Worm (Caenorhabditis elegans) whole organism, mixed stage, embryonic: Measurements from ENCODE around the gene acox-1.5.

Source experiments
- M03D4.4 ChIP-seq: sonication (generic microtip); optimal IDR thresholded peaks from 2 replicates; lab custom pipeline; 2017; ENCODE audit warnings: mild to moderate bottlenecking, missing genetic modification characterization, missing compliant biosample characterization
- bed-3 ChIP-seq: fragments of 200-800 bp; sonication (Bioruptor generic); optimal IDR thresholded peaks from 3 replicates; lab custom pipeline; 2018; ENCODE audit warnings: mild to moderate bottlenecking, missing genetic modification characterization, moderate library complexity, missing compliant biosample characterization
- blmp-1 ChIP-seq: fragments of 150-350 bp; optimal IDR thresholded peaks from 2 replicates; lab custom pipeline; 2014; ENCODE audit warnings: missing biosample characterization, missing genetic modification characterization
- ceh-39 ChIP-seq: fragments of 150-350 bp; optimal IDR thresholded peaks from 2 replicates; lab custom pipeline; 2014; ENCODE audit warnings: missing biosample characterization, missing genetic modification characterization
- ceh-43 ChIP-seq: fragments of 200-800 bp; sonication (Bioruptor generic); optimal IDR thresholded peaks from 2 replicates; lab custom pipeline; 2018; ENCODE audit warnings: mild to moderate bottlenecking, missing genetic modification characterization, moderate library complexity, missing compliant biosample characterization
- ceh-83 ChIP-seq: fragments of 200-800 bp; sonication (Bioruptor generic); optimal IDR thresholded peaks from 2 replicates; lab custom pipeline; 2018; ENCODE audit warnings: mild to moderate bottlenecking, missing genetic modification characterization, missing compliant biosample characterization
- ces-1 ChIP-seq: fragments of 150-350 bp; optimal IDR thresholded peaks from 2 replicates; lab custom pipeline; 2014; ENCODE audit warnings: missing biosample characterization, missing genetic modification reagents, missing genetic modification characterization
- cnd-1 ChIP-seq: fragments of 200-800 bp; sonication (Bioruptor generic); optimal IDR thresholded peaks from 2 replicates; lab custom pipeline; 2018; ENCODE audit warnings: mild to moderate bottlenecking, missing genetic modification characterization, missing compliant biosample characterization
- drap-1 ChIP-seq: fragments of 200-800 bp; sonication (Bioruptor generic); optimal IDR thresholded peaks from 3 replicates; lab custom pipeline; 2018; ENCODE audit warnings: mild to moderate bottlenecking, missing genetic modification characterization, missing compliant biosample characterization
- elt-1 ChIP-seq: sonication (generic microtip); optimal IDR thresholded peaks from 2 replicates; lab custom pipeline; 2017; ENCODE audit warnings: missing genetic modification characterization, mild to moderate bottlenecking, missing compliant biosample characterization, antibody characterized with exemption, moderate library complexity, borderline replicate concordance; ENCODE audit not compliant: insufficient read depth
- elt-3 ChIP-seq: fragments of 150-350 bp; optimal IDR thresholded peaks from 2 replicates; lab custom pipeline; 2014; ENCODE audit warnings: missing biosample characterization, missing genetic modification characterization
- flh-1 ChIP-seq: fragments of 200-800 bp; sonication (Bioruptor generic); optimal IDR thresholded peaks from 2 replicates; lab custom pipeline; 2018; ENCODE audit warnings: mild to moderate bottlenecking, missing genetic modification characterization, moderate library complexity, missing compliant biosample characterization
- ham-2 ChIP-seq: fragments of 200-800 bp; sonication (Bioruptor generic); optimal IDR thresholded peaks from 2 replicates; lab custom pipeline; 2018; ENCODE audit warnings: mild to moderate bottlenecking, missing genetic modification characterization, missing compliant biosample characterization
- hlh-1 ChIP-seq: fragments of 150-350 bp; optimal IDR thresholded peaks from 2 replicates; lab custom pipeline; 2014; ENCODE audit warnings: missing biosample characterization, missing genetic modification reagents, missing genetic modification characterization
- lin-13 ChIP-seq: fragments of 150-350 bp; optimal IDR thresholded peaks from 2 replicates; lab custom pipeline; 2014; ENCODE audit warnings: missing biosample characterization, missing genetic modification characterization
- lin-32 ChIP-seq: fragments of 200-800 bp; sonication (Bioruptor generic); optimal IDR thresholded peaks from 2 replicates; lab custom pipeline; 2018; ENCODE audit warnings: mild to moderate bottlenecking, missing genetic modification characterization, missing compliant biosample characterization
- lsy-2 ChIP-seq: fragments of 150-350 bp; optimal IDR thresholded peaks from 2 replicates; lab custom pipeline; 2014; ENCODE audit warnings: missing biosample characterization, missing genetic modification characterization
- mab-5 ChIP-seq: fragments of 150-350 bp; optimal IDR thresholded peaks from 2 replicates; lab custom pipeline; 2014; ENCODE audit warnings: missing biosample characterization, missing genetic modification characterization
- mep-1 ChIP-seq: fragments of 150-350 bp; optimal IDR thresholded peaks from 2 replicates; lab custom pipeline; 2017; ENCODE audit warnings: missing biosample characterization, missing genetic modification reagents, missing genetic modification characterization, inconsistent platforms
- mls-2 ChIP-seq: sonication (generic microtip); optimal IDR thresholded peaks from 2 replicates; lab custom pipeline; 2016; ENCODE audit warnings: mild to moderate bottlenecking, missing genetic modification characterization, moderate library complexity, missing compliant biosample characterization
- nhr-12 ChIP-seq: fragments of 150-350 bp; optimal IDR thresholded peaks from 2 replicates; lab custom pipeline; 2014; ENCODE audit warnings: missing biosample characterization, missing genetic modification characterization
- nhr-2 ChIP-seq: fragments of 150-350 bp; optimal IDR thresholded peaks from 2 replicates; lab custom pipeline; 2014; ENCODE audit warnings: missing biosample characterization, missing genetic modification characterization
- nhr-237 ChIP-seq: fragments of 150-350 bp; optimal IDR thresholded peaks from 2 replicates; lab custom pipeline; 2014; ENCODE audit warnings: missing biosample characterization, missing genetic modification characterization
- nhr-28 ChIP-seq: fragments of 150-350 bp; optimal IDR thresholded peaks from 2 replicates; lab custom pipeline; 2014; ENCODE audit warnings: missing biosample characterization, missing genetic modification characterization
- nhr-76 ChIP-seq: sonication (generic microtip); optimal IDR thresholded peaks from 2 replicates; lab custom pipeline; 2017; ENCODE audit warnings: missing biosample characterization, missing genetic modification characterization
- pha-4 ChIP-seq: fragments of 150-350 bp; optimal IDR thresholded peaks from 2 replicates; lab custom pipeline; 2018; ENCODE audit warnings: missing biosample characterization, missing genetic modification reagents, missing genetic modification characterization
- sem-2 ChIP-seq: fragments of 200-800 bp; sonication (Bioruptor generic); optimal IDR thresholded peaks from 2 replicates; lab custom pipeline; 2018; ENCODE audit warnings: mild to moderate bottlenecking, missing genetic modification characterization, missing compliant biosample characterization
- snpc-4 ChIP-seq: fragments of 150-350 bp; optimal IDR thresholded peaks from 2 replicates; lab custom pipeline; 2014; ENCODE audit warnings: missing biosample characterization, missing genetic modification characterization
- sptf-1 ChIP-seq: sonication (generic microtip); optimal IDR thresholded peaks from 2 replicates; lab custom pipeline; 2017; ENCODE audit warnings: mild to moderate bottlenecking, missing genetic modification characterization, moderate library complexity, missing compliant biosample characterization
- tbx-8 ChIP-seq: fragments of 200-800 bp; sonication (Bioruptor generic); optimal IDR thresholded peaks from 2 replicates; lab custom pipeline; 2018; ENCODE audit warnings: mild to moderate bottlenecking, missing genetic modification characterization, moderate library complexity, missing compliant biosample characterization
- unc-120 ChIP-seq: sonication (generic microtip); optimal IDR thresholded peaks from 2 replicates; lab custom pipeline; 2017; ENCODE audit warnings: missing genetic modification characterization, missing compliant biosample characterization; ENCODE audit not compliant: poor library complexity, severe bottlenecking
- unc-39 ChIP-seq: fragments of 150-350 bp; optimal IDR thresholded peaks from 2 replicates; lab custom pipeline; 2014; ENCODE audit warnings: missing biosample characterization, missing genetic modification characterization
- unc-62 ChIP-seq: fragments of 150-350 bp; optimal IDR thresholded peaks from 2 replicates; lab custom pipeline; 2014; ENCODE audit warnings: missing biosample characterization, missing genetic modification reagents, missing genetic modification characterization
- zip-8 ChIP-seq: fragments of 150-350 bp; optimal IDR thresholded peaks from 2 replicates; lab custom pipeline; 2014; ENCODE audit warnings: missing biosample characterization, missing genetic modification characterization
- ztf-11 ChIP-seq: fragments of 150-350 bp; optimal IDR thresholded peaks from 2 replicates; lab custom pipeline; 2014; ENCODE audit warnings: missing biosample characterization, missing genetic modification characterization

acox-1.5 gene

DNA sequence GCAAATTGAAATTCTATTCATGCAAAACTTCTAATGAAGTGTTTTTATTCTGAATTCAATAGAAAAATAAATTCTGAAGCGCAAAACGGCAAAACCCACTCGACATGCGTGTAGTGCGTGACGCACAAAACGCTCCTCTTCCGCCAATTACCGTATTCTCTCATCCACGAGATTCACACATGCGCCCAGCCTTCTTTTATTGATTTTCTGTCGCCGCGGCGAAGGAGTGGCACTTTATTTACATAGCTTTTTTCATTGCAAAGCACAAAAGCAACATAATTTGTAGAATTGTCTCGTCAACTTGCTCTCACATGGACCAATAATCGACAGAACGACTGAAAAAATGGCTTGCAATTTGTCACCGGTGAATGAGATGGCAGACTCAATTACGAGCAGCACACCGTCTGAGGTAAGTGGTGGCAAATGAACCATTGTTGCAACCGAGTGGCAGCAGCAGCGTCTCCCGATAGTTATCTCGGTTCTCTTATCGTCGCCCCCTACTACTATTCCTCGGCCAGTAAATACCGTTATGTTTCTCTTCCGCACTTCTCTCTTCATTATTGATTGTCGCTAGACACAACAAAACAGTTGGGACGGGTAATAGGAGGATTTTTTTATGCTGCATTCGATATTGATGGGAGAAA, 45.9 kb downstream of the acox-1.5 start, which contains the start of gene unc-16:
Gene unc-16 (plus strand): TSS at position 243 of the 644 bp plus-strand sequence.
- TF ChIP-seq snpc-4 (no peak), lin-13 (tag; lab: Kevin White, UChicago) (peak; percentile 77), tbx-8 (no peak), cnd-1 (no peak), unc-39 (tag; lab: Kevin White, UChicago) (no peak), drap-1 (GFP tag; lab: Kevin White, UChicago) (peak; percentile 32), sptf-1 (tag; lab: Kevin White, UChicago) (no peak), hlh-1 (peak; percentile 47), ztf-11 (tag; lab: Kevin White, UChicago) (no peak), nhr-12 (tag; lab: Kevin White, UChicago) (no peak), unc-62 (GFP tag; lab: Kevin White, UChicago) (peak; percentile 91), mep-1 (tag; lab: Kevin White, UChicago) (peak; percentile 78), ces-1 (GFP tag; lab: Kevin White, UChicago) (peak; percentile 78), ceh-39 (tag; lab: Kevin White, UChicago) (peak; percentile 47), ceh-43 (GFP tag; lab: Kevin White, UChicago) (no peak), lin-32 (no peak), M03D4.4 (peak; percentile 32), ham-2 (peak; percentile 22), nhr-237 (peak; percentile 65), ceh-83 (GFP tag; lab: Kevin White, UChicago) (peak; percentile 20), bed-3 (no peak), elt-3 (tag; lab: Kevin White, UChicago) (no peak), blmp-1 (tag; lab: Kevin White, UChicago) (no peak), unc-120 (tag; lab: Kevin White, UChicago) (peak; percentile 27), elt-1 (tag; lab: Kevin White, UChicago) (peak; percentile 49), flh-1 (GFP tag; lab: Kevin White, UChicago) (no peak), pha-4 (tag; lab: Kevin White, UChicago) (peak; percentile 91), nhr-2 (no peak), mab-5 (tag; lab: Kevin White, UChicago) (no peak), mls-2 (tag; lab: Kevin White, UChicago) (peak; percentile 54), sem-2 (no peak), zip-8 (no peak), lsy-2 (peak; percentile 98), nhr-28 (tag; lab: Kevin White, UChicago) (no peak), nhr-76 (tag; lab: Kevin White, UChicago) (no peak)
- TF ChIP-seq, all 35 proteins: peak for 16

- no peak for TF ChIP-seq mls-2 (tag; lab: Kevin White, UChicago)
- TF ChIP-seq ceh-39 (tag; lab: Kevin White, UChicago): no peak
- TF ChIP-seq pha-4 (tag; lab: Kevin White, UChicago): no peak
- TF ChIP-seq ztf-11 (tag; lab: Kevin White, UChicago): no peak
- TF ChIP-seq nhr-12 (tag; lab: Kevin White, UChicago): no peak
- no peak for TF ChIP-seq sptf-1 (tag; lab: Kevin White, UChicago)
- no peak for TF ChIP-seq blmp-1 (tag; lab: Kevin White, UChicago)
- no peak for TF ChIP-seq hlh-1
- no peak for TF ChIP-seq unc-120 (tag; lab: Kevin White, UChicago)
- no peak for TF ChIP-seq cnd-1
- no peak for TF ChIP-seq drap-1 (GFP tag; lab: Kevin White, UChicago)
- TF ChIP-seq ceh-43 (GFP tag; lab: Kevin White, UChicago): no peak
- TF ChIP-seq snpc-4: no peak
- no peak for TF ChIP-seq sem-2
Observed at ce11 chrIII:9544820-9545219, 47.2 kb downstream of the acox-1.5 start, which contains the start of gene ZK1098.12. ZK1098.12 (plus strand) TSS chrIII:9545120.

DNA sequence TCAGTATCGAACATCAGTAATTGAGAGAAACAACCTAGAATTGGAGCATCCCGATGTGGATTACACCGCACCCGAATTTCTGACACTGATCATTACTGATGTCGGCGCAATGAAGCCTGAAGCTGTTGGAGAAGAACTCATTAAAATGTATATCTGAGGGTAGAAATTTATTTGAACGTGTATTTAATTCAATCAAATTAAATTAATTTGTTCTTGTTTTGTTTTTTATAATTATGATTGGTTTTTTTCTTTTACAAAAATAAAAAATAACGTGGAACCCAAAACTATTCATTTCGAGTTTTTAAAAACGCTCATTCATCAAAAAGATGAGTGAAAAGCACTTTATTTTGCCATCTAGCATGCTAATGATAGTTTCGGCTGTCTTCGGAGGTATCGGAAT, 47.9 kb downstream of the acox-1.5 start, which contains the start of gene ZK1098.9:
Gene ZK1098.9 (plus strand): TSS at position 301 of the 400 bp plus-strand sequence.
- no peak for TF ChIP-seq sem-2
- no peak for TF ChIP-seq zip-8
- no peak for TF ChIP-seq unc-120 (tag; lab: Kevin White, UChicago)
- no peak for TF ChIP-seq elt-1 (tag; lab: Kevin White, UChicago)
- TF ChIP-seq lin-13 (tag; lab: Kevin White, UChicago): no peak
- no peak for TF ChIP-seq bed-3
- no peak for TF ChIP-seq nhr-12 (tag; lab: Kevin White, UChicago)
- TF ChIP-seq nhr-76 (tag; lab: Kevin White, UChicago): no peak
- TF ChIP-seq ceh-43 (GFP tag; lab: Kevin White, UChicago): no peak
- no peak for TF ChIP-seq lsy-2
- no peak for TF ChIP-seq nhr-28 (tag; lab: Kevin White, UChicago)
- no peak for TF ChIP-seq mls-2 (tag; lab: Kevin White, UChicago)
- TF ChIP-seq pha-4 (tag; lab: Kevin White, UChicago): no peak
- TF ChIP-seq elt-3 (tag; lab: Kevin White, UChicago): no peak
- no peak for TF ChIP-seq mep-1 (tag; lab: Kevin White, UChicago)
